Fruit fly (Drosophila melanogaster) whole organism, embryonic: ENCODE data around the gene Tmtc4.

ENCODE experiments used
- Abd-B ChIP-seq: fragments of 200-800 bp; sonication (Bioruptor generic); optimal IDR thresholded peaks from 2 replicates; lab custom pipeline; 2018; ENCODE audit warnings: missing biosample characterization, mild to moderate bottlenecking, missing genetic modification characterization, moderate library complexity
- Awh ChIP-seq: fragments of 200-800 bp; sonication (Bioruptor generic); IDR thresholded peaks from 2 replicates; pipeline ENCODE4, ENCODE4 v1.3.6; 2022; ENCODE audit warnings: missing biosample characterization, missing genetic modification characterization
- C15 ChIP-seq: fragments of 200-800 bp; sonication (Bioruptor generic); IDR thresholded peaks from 3 replicates; pipeline ENCODE4 v1.3.6; 2022; ENCODE audit warnings: missing biosample characterization, missing genetic modification characterization
- CG10274 ChIP-seq: fragments of 200-800 bp; sonication (Bioruptor generic); optimal IDR thresholded peaks from 3 replicates; lab custom pipeline; 2017; ENCODE audit warnings: missing biosample characterization, mild to moderate bottlenecking, missing genetic modification characterization
- CG10654 ChIP-seq: fragments of 200-800 bp; sonication (Bioruptor generic); optimal IDR thresholded peaks from 2 replicates; lab custom pipeline; 2016; ENCODE audit warnings: missing biosample characterization, missing genetic modification characterization
- CG10979 ChIP-seq: fragments of 200-800 bp; sonication (Bioruptor generic); optimal IDR thresholded peaks from 2 replicates; lab custom pipeline; 2018; ENCODE audit warnings: missing biosample characterization, mild to moderate bottlenecking, missing genetic modification characterization, moderate library complexity
- CG11696 ChIP-seq: fragments of 200-800 bp; sonication (Bioruptor generic); IDR thresholded peaks from 2 replicates; pipeline ENCODE4 v1.3.6; 2022; ENCODE audit warnings: missing biosample characterization, missing genetic modification characterization
- CG12236 ChIP-seq: fragments of 200-800 bp; sonication (Bioruptor generic); optimal IDR thresholded peaks from 2 replicates; lab custom pipeline; 2016; ENCODE audit warnings: missing biosample characterization, missing genetic modification characterization
- CG13624 ChIP-seq: fragments of 200-800 bp; sonication (Bioruptor generic); optimal IDR thresholded peaks from 2 replicates; lab custom pipeline; 2016; ENCODE audit warnings: missing biosample characterization, missing genetic modification characterization
- CG14441 ChIP-seq: fragments of 200-800 bp; sonication (Bioruptor generic); IDR thresholded peaks from 2 replicates; pipeline ENCODE4 v1.3.6; 2022; ENCODE audit warnings: missing biosample characterization, missing genetic modification characterization
- CG15696 ChIP-seq: fragments of 200-800 bp; sonication (Bioruptor generic); optimal IDR thresholded peaks from 2 replicates; lab custom pipeline; 2019; ENCODE audit warnings: missing biosample characterization, mild to moderate bottlenecking, missing genetic modification characterization, moderate library complexity
- CG16815 ChIP-seq: fragments of 200-800 bp; sonication (Bioruptor generic); optimal IDR thresholded peaks from 3 replicates; lab custom pipeline; 2017; ENCODE audit warnings: missing biosample characterization, mild to moderate bottlenecking, missing genetic modification characterization
- CG17361 ChIP-seq: fragments of 200-800 bp; sonication (Bioruptor generic); IDR thresholded peaks from 3 replicates; pipeline ENCODE4 v1.3.6; 2022; ENCODE audit warnings: missing biosample characterization, missing genetic modification characterization
- CG17385 ChIP-seq: fragments of 200-800 bp; sonication (Bioruptor generic); optimal IDR thresholded peaks from 3 replicates; lab custom pipeline; 2018; ENCODE audit warnings: missing biosample characterization, mild to moderate bottlenecking, missing genetic modification characterization
- CG18476 ChIP-seq: fragments of 200-800 bp; sonication (Bioruptor generic); optimal IDR thresholded peaks from 2 replicates; lab custom pipeline; 2016; ENCODE audit warnings: missing biosample characterization, mild to moderate bottlenecking, missing genetic modification characterization
- CG18599 ChIP-seq: fragments of 200-800 bp; sonication (Bioruptor generic); optimal IDR thresholded peaks from 3 replicates; lab custom pipeline; 2017; ENCODE audit warnings: missing biosample characterization, missing genetic modification characterization, mild to moderate bottlenecking, moderate library complexity, missing genetic modification reagents
- CG3163 ChIP-seq: fragments of 200-800 bp; sonication (Bioruptor generic); optimal IDR thresholded peaks from 3 replicates; lab custom pipeline; 2016; ENCODE audit warnings: missing biosample characterization, missing genetic modification characterization
- CG34422 ChIP-seq: fragments of 200-800 bp; sonication (Bioruptor generic); IDR thresholded peaks from 3 replicates; pipeline ENCODE4 v1.3.6; 2022; ENCODE audit warnings: missing biosample characterization, missing genetic modification characterization
- CG3726 ChIP-seq: fragments of 200-800 bp; sonication (Bioruptor generic); IDR thresholded peaks from 3 replicates; pipeline ENCODE4, ENCODE4 v1.3.6; 2022; ENCODE audit warnings: missing biosample characterization, missing genetic modification characterization
- CG4820 ChIP-seq: fragments of 200-800 bp; sonication (Bioruptor generic); optimal IDR thresholded peaks from 3 replicates; lab custom pipeline; 2016; ENCODE audit warnings: missing biosample characterization, missing genetic modification characterization
- CG6813 ChIP-seq: fragments of 200-800 bp; sonication (Bioruptor generic); optimal IDR thresholded peaks from 2 replicates; lab custom pipeline; 2017; ENCODE audit warnings: missing biosample characterization, missing genetic modification characterization, mild to moderate bottlenecking, moderate library complexity, missing genetic modification reagents
- CG7987 ChIP-seq: fragments of 200-800 bp; sonication (Bioruptor generic); optimal IDR thresholded peaks from 2 replicates; lab custom pipeline; 2018; ENCODE audit warnings: missing biosample characterization, mild to moderate bottlenecking, missing genetic modification characterization, moderate library complexity
- CG8281 ChIP-seq: fragments of 200-800 bp; sonication (Bioruptor generic); optimal IDR thresholded peaks from 2 replicates; lab custom pipeline; 2018; ENCODE audit warnings: missing biosample characterization, mild to moderate bottlenecking, missing genetic modification characterization, moderate library complexity
- CrebB ChIP-seq: fragments of 200-800 bp; sonication (Bioruptor generic); optimal IDR thresholded peaks from 3 replicates; lab custom pipeline; 2018; ENCODE audit warnings: missing biosample characterization, mild to moderate bottlenecking, missing genetic modification characterization
- Drgx ChIP-seq: fragments of 200-800 bp; sonication (Bioruptor generic); IDR thresholded peaks from 2 replicates; pipeline ENCODE4 v1.3.6; 2022; ENCODE audit warnings: missing biosample characterization, missing genetic modification characterization
- NK7.1 ChIP-seq: fragments of 200-800 bp; sonication (Bioruptor generic); optimal IDR thresholded peaks from 3 replicates; lab custom pipeline; 2016; ENCODE audit warnings: missing biosample characterization, missing genetic modification characterization
- Neu2 ChIP-seq: fragments of 200-800 bp; sonication (Bioruptor generic); optimal IDR thresholded peaks from 3 replicates; lab custom pipeline; 2016; ENCODE audit warnings: missing biosample characterization, missing genetic modification characterization, borderline replicate concordance
- NfI ChIP-seq: fragments of 200-800 bp; sonication (Bioruptor generic); optimal IDR thresholded peaks from 3 replicates; lab custom pipeline; 2018; ENCODE audit warnings: missing biosample characterization, mild to moderate bottlenecking, missing genetic modification characterization, moderate library complexity
- Ssrp ChIP-seq: fragments of 200-800 bp; sonication (Bioruptor generic); optimal IDR thresholded peaks from 2 replicates; lab custom pipeline; 2018; ENCODE audit warnings: missing biosample characterization, mild to moderate bottlenecking, missing genetic modification characterization, moderate library complexity
- TFAM ChIP-seq: fragments of 200-800 bp; sonication (Bioruptor generic); optimal IDR thresholded peaks from 2 replicates; lab custom pipeline; 2017; ENCODE audit warnings: missing biosample characterization, missing genetic modification characterization, inconsistent platforms
- Taf1 ChIP-seq: fragments of 200-800 bp; sonication (Bioruptor generic); IDR thresholded peaks from 2 replicates; pipeline ENCODE4 v1.3.6; 2022; ENCODE audit warnings: missing biosample characterization, missing genetic modification characterization
- Vsx1 ChIP-seq: fragments of 200-800 bp; sonication (Bioruptor generic); optimal IDR thresholded peaks from 2 replicates; lab custom pipeline; 2017; ENCODE audit warnings: missing biosample characterization, mild to moderate bottlenecking, missing genetic modification characterization, missing genetic modification reagents
- ato ChIP-seq: fragments of 200-800 bp; sonication (Bioruptor generic); IDR thresholded peaks from 2 replicates; pipeline ENCODE4 v1.3.6; 2022; ENCODE audit warnings: missing biosample characterization, missing genetic modification characterization; ENCODE audit not compliant: partially characterized antibody
- bcd ChIP-seq: fragments of 200-800 bp; sonication (Bioruptor generic); optimal IDR thresholded peaks from 2 replicates; lab custom pipeline; 2017; ENCODE audit warnings: missing biosample characterization, mild to moderate bottlenecking, missing genetic modification characterization
- crc ChIP-seq: fragments of 200-800 bp; sonication (Bioruptor generic); optimal IDR thresholded peaks from 2 replicates; lab custom pipeline; 2016; ENCODE audit warnings: missing biosample characterization, missing genetic modification characterization
- crp ChIP-seq, 2 experiments: fragments of 200-800 bp; sonication (Bioruptor generic); optimal IDR thresholded peaks; 2 replicates in 1 of 2; 3 replicates in 1 of 2; lab custom pipeline; 2017; ENCODE audit warnings: missing biosample characterization in 2 of 2, missing genetic modification characterization in 2 of 2, mild to moderate bottlenecking in 1 of 2, moderate library complexity in 1 of 2
- fd3F ChIP-seq: fragments of 200-800 bp; sonication (Bioruptor generic); optimal IDR thresholded peaks from 2 replicates; lab custom pipeline; 2018; ENCODE audit warnings: missing biosample characterization, mild to moderate bottlenecking, missing genetic modification characterization, moderate library complexity
- lilli ChIP-seq: fragments of 200-800 bp; sonication (Bioruptor generic); optimal IDR thresholded peaks from 3 replicates; lab custom pipeline; 2016; ENCODE audit warnings: missing biosample characterization, missing genetic modification characterization
- lmd ChIP-seq: fragments of 200-800 bp; sonication (Bioruptor generic); IDR thresholded peaks from 2 replicates; pipeline ENCODE4 v1.3.6; 2022; ENCODE audit warnings: missing biosample characterization, missing genetic modification characterization
- lov ChIP-seq, 2 experiments: fragments of 200-800 bp in 1 of 2; fragments of >200 bp in 1 of 2; sonication (Bioruptor generic) in 1 of 2; IDR thresholded peaks in 1 of 2; optimal IDR thresholded peaks in 1 of 2; 2 replicates in 1 of 2; 3 replicates in 1 of 2; pipeline versions ENCODE4 v1.3.6 to Lab custom; 2017 to 2022; ENCODE audit warnings: missing biosample characterization in 1 of 2, missing genetic modification characterization in 1 of 2
- otp ChIP-seq: fragments of 200-800 bp; sonication (Bioruptor generic); IDR thresholded peaks from 3 replicates; pipeline ENCODE4, ENCODE4 v1.3.6; 2022; ENCODE audit warnings: missing biosample characterization, missing genetic modification characterization
- pnt ChIP-seq: fragments of 200-800 bp; sonication (Bioruptor generic); optimal IDR thresholded peaks from 3 replicates; lab custom pipeline; 2016; ENCODE audit warnings: missing biosample characterization, missing genetic modification characterization
- pum ChIP-seq: fragments of 200-800 bp; sonication (Bioruptor generic); optimal IDR thresholded peaks from 2 replicates; lab custom pipeline; 2016; ENCODE audit warnings: missing biosample characterization, missing genetic modification characterization
- sens-2 ChIP-seq: fragments of 200-800 bp; sonication (Bioruptor generic); IDR thresholded peaks from 2 replicates; pipeline ENCODE4 v1.3.6; 2022; ENCODE audit warnings: missing biosample characterization, missing genetic modification characterization
- slou ChIP-seq: fragments of 200-800 bp; sonication (Bioruptor generic); optimal IDR thresholded peaks from 3 replicates; lab custom pipeline; 2016; ENCODE audit warnings: missing biosample characterization, missing genetic modification characterization
- sug ChIP-seq: fragments of 200-800 bp; optimal IDR thresholded peaks from 2 replicates; lab custom pipeline; 2019; ENCODE audit warnings: missing biosample characterization, mild to moderate bottlenecking, missing genetic modification characterization, moderate library complexity
- tx ChIP-seq: fragments of 200-800 bp; sonication (Bioruptor generic); optimal IDR thresholded peaks from 2 replicates; lab custom pipeline; 2016; ENCODE audit warnings: missing biosample characterization, missing genetic modification characterization
- unpg ChIP-seq: fragments of 200-800 bp; sonication (Bioruptor generic); optimal IDR thresholded peaks from 3 replicates; lab custom pipeline; 2018; ENCODE audit warnings: missing biosample characterization, mild to moderate bottlenecking, missing genetic modification characterization, moderate library complexity

Tmtc4 gene

dm6 chr3R:15319912-15320746 is 30.9 kb upstream of the Tmtc4 start, which contains the start of the genes CG6276 and CG44040 (continued):
- TF ChIP-seq CG18476 (no peak), lmd (GFP tag; lab: Robert Waterston, UW) (peak; percentile 32; the same call in 1 of the 2 replicates), Abd-B (GFP tag; lab: Kevin White, UChicago) (no peak), tx (GFP tag; lab: Kevin White, UChicago) (peak; percentile 52), CG3163 (peak; percentile 2), pnt (no peak), Awh (GFP tag; lab: Robert Waterston, UW) (peak; percentile 39; the same call in 1 of the 2 replicates), C15 (GFP tag; lab: Robert Waterston, UW) (no peak), CG10274 (GFP tag; lab: Kevin White, UChicago) (peak; percentile 47), TFAM (GFP tag; lab: Kevin White, UChicago) (no peak), CG6813 (GFP tag; lab: Kevin White, UChicago) (peak; percentile 36), Ssrp (tag; lab: Kevin White, UChicago) (peak; percentile 22), Vsx1 (GFP tag; lab: Kevin White, UChicago) (no peak), unpg (GFP tag; lab: Kevin White, UChicago) (peak; percentile 50), crp (GFP tag; optimal IDR thresholded peaks at IDR 0.05; lab: Kevin White, UChicago) (no peak), Drgx (peak; percentile 64), CG12236 (GFP tag; lab: Kevin White, UChicago) (no peak), NfI (GFP tag; lab: Kevin White, UChicago) (peak; percentile 44), bcd (GFP tag; lab: Kevin White, UChicago) (peak; percentile 48), fd3F (GFP tag; lab: Kevin White, UChicago) (peak; percentile 5), CG10979 (peak; percentile 23), CG14441 (GFP tag; lab: Robert Waterston, UW) (peak; percentile 59), lov (optimal IDR thresholded peaks at IDR 0.05; lab: Kevin White, UChicago) (no peak), lov (GFP tag; IDR thresholded peaks at IDR 0.05; lab: Robert Waterston, UW) (no peak), sens-2 (GFP tag; lab: Robert Waterston, UW) (no peak), CG7987 (GFP tag; lab: Kevin White, UChicago) (no peak), CG11696 (GFP tag; lab: Robert Waterston, UW) (peak; percentile 11; the same call in 1 of the 2 replicates), ato (GFP tag; lab: Robert Waterston, UW) (no peak), CG34422 (no peak), Taf1 (GFP tag; lab: Robert Waterston, UW) (no peak), otp (GFP tag; lab: Robert Waterston, UW) (0 out of 3 replicates have a peak, but pooled peaks have one; percentile 23), pum (GFP tag; lab: Kevin White, UChicago) (peak; percentile 33), CrebB (tag; lab: Kevin White, UChicago) (no peak), CG17385 (no peak), crc (GFP tag; lab: Kevin White, UChicago) (peak; percentile 22), CG13624 (GFP tag; lab: Kevin White, UChicago) (peak; percentile 73), CG18599 (GFP tag; lab: Kevin White, UChicago) (peak; percentile 75), CG8281 (tag; lab: Kevin White, UChicago) (peak; percentile 38), sug (tag; lab: Kevin White, UChicago) (peak; percentile 49), Neu2 (GFP tag; lab: Kevin White, UChicago) (no peak), CG4820 (GFP tag; lab: Kevin White, UChicago) (peak; percentile 99), lilli (GFP tag; lab: Kevin White, UChicago) (peak; percentile 64), CG17361 (GFP tag; lab: Robert Waterston, UW) (peak; percentile 67), CG15696 (tag; lab: Kevin White, UChicago) (peak; percentile 16), NK7.1 (no peak), CG16815 (no peak), CG3726 (GFP tag; lab: Robert Waterston, UW) (no peak), CG10654 (peak; percentile 23), slou (GFP tag; lab: Kevin White, UChicago) (no peak)
